Worm (Caenorhabditis elegans) whole organism, young adult: ENCODE measurements around the gene C06E1.7.

Experiments used
- B0035.1 ChIP-seq: sonication (generic microtip); optimal IDR thresholded peaks from 2 replicates; lab custom pipeline; 2016; ENCODE audit warnings: missing genetic modification characterization, mild to moderate bottlenecking, missing compliant biosample characterization, missing genotype, missing genetic modification reagents
- C06A6.2 ChIP-seq: fragments of 200-800 bp; sonication (Bioruptor generic); conservative IDR thresholded peaks from 2 replicates; pipeline ENCODE4 v1.3.6; 2022; ENCODE audit warnings: missing genetic modification characterization, missing compliant biosample characterization
- C17E4.6 ChIP-seq: fragments of 200-800 bp; sonication (Bioruptor generic); IDR thresholded peaks from 2 replicates; pipeline ENCODE4 v1.3.6; 2022; ENCODE audit warnings: missing genetic modification reagents, missing genetic modification characterization, missing compliant biosample characterization
- D2030.7 ChIP-seq: fragments of 200-800 bp; sonication (Bioruptor generic); IDR thresholded peaks from 2 replicates; pipeline ENCODE4 v1.3.6; 2022; ENCODE audit warnings: missing genetic modification reagents, missing genetic modification characterization, missing compliant biosample characterization
- F10E7.11 ChIP-seq: sonication (generic microtip); optimal IDR thresholded peaks from 2 replicates; lab custom pipeline; 2017; ENCODE audit warnings: mild to moderate bottlenecking, missing genetic modification characterization, moderate library complexity, missing compliant biosample characterization
- F52B5.7 ChIP-seq: sonication (generic microtip); optimal IDR thresholded peaks from 2 replicates; lab custom pipeline; 2016; ENCODE audit warnings: mild to moderate bottlenecking, missing genetic modification characterization, missing compliant biosample characterization
- K12H6.12 ChIP-seq: fragments of 200-800 bp; sonication (Bioruptor generic); optimal IDR thresholded peaks from 2 replicates; lab custom pipeline; 2018; ENCODE audit warnings: mild to moderate bottlenecking, missing genetic modification characterization, missing compliant biosample characterization
- Y53F4B.3 ChIP-seq: fragments of 200-800 bp; sonication (Bioruptor generic); IDR thresholded peaks from 2 replicates; pipeline ENCODE4 v1.3.6; 2022; ENCODE audit warnings: missing genetic modification reagents, missing genetic modification characterization, missing compliant biosample characterization
- Y79H2A.3 ChIP-seq: fragments of 200-800 bp; sonication (Bioruptor generic); conservative IDR thresholded peaks from 2 replicates; pipeline ENCODE4 v1.3.6; 2022; ENCODE audit warnings: missing genetic modification reagents, missing genetic modification characterization, missing compliant biosample characterization
- Y95B8A.8 ChIP-seq: fragments of 200-800 bp; sonication (Bioruptor generic); IDR thresholded peaks from 2 replicates; pipeline ENCODE4 v1.3.6; 2022; ENCODE audit warnings: missing genetic modification reagents, missing genetic modification characterization, missing compliant biosample characterization
- ZK185.1 ChIP-seq: sonication (generic microtip); optimal IDR thresholded peaks from 2 replicates; lab custom pipeline; 2016; ENCODE audit warnings: mild to moderate bottlenecking, missing genetic modification characterization, missing compliant biosample characterization; ENCODE audit not compliant: poor library complexity, severe bottlenecking
- attf-3 ChIP-seq: fragments of 200-800 bp; sonication (Bioruptor generic); conservative IDR thresholded peaks from 2 replicates; pipeline ENCODE4 v1.3.6; 2022; ENCODE audit warnings: missing genetic modification reagents, missing genetic modification characterization, missing compliant biosample characterization
- bed-1 ChIP-seq: fragments of 200-800 bp; sonication (Bioruptor generic); IDR thresholded peaks from 2 replicates; pipeline ENCODE4 v1.3.6; 2022; ENCODE audit warnings: missing genetic modification reagents, missing genetic modification characterization, missing compliant biosample characterization
- ccch-3 ChIP-seq: fragments of 200-800 bp; sonication (Bioruptor generic); optimal IDR thresholded peaks from 2 replicates; lab custom pipeline; 2018; ENCODE audit warnings: mild to moderate bottlenecking, missing genetic modification characterization, missing compliant biosample characterization
- ceh-91 ChIP-seq: fragments of 200-800 bp; sonication (Bioruptor generic); IDR thresholded peaks from 2 replicates; pipeline ENCODE4 v1.3.6; 2022; ENCODE audit warnings: missing genetic modification reagents, missing genetic modification characterization, missing compliant biosample characterization
- chd-7 ChIP-seq: sonication (generic microtip); optimal IDR thresholded peaks from 2 replicates; lab custom pipeline; 2016; ENCODE audit warnings: mild to moderate bottlenecking, missing genetic modification characterization, moderate library complexity, missing compliant biosample characterization
- dox-1 ChIP-seq: fragments of 200-800 bp; sonication (Bioruptor generic); IDR thresholded peaks from 2 replicates; pipeline ENCODE4 v1.3.6; 2022; ENCODE audit warnings: missing genetic modification reagents, missing genetic modification characterization, missing compliant biosample characterization
- him-1 ChIP-seq: sonication (generic microtip); optimal IDR thresholded peaks from 2 replicates; lab custom pipeline; 2016; ENCODE audit warnings: missing genotype, missing genetic modification reagents, missing genetic modification characterization, missing compliant biosample characterization
- hlh-26 ChIP-seq: fragments of 200-800 bp; sonication (Bioruptor generic); conservative IDR thresholded peaks from 2 replicates; pipeline ENCODE4 v1.3.6; 2022; ENCODE audit warnings: missing genetic modification reagents, missing genetic modification characterization, missing compliant biosample characterization
- hrde-1 ChIP-seq: sonication (generic microtip); optimal IDR thresholded peaks from 2 replicates; lab custom pipeline; 2016; ENCODE audit warnings: missing genetic modification characterization, mild to moderate bottlenecking, missing compliant biosample characterization, moderate library complexity, missing genotype, missing genetic modification reagents, borderline replicate concordance
- lag-1 ChIP-seq: fragments of 200-800 bp; sonication (Bioruptor generic); IDR thresholded peaks from 2 replicates; pipeline ENCODE4 v1.3.6; 2022; ENCODE audit warnings: missing genetic modification reagents, missing genetic modification characterization, missing compliant biosample characterization
- lin-35 ChIP-seq, 3 experiments: fragments of 150-350 bp in 2 of 3; sonication (generic microtip) in 1 of 3; optimal IDR thresholded peaks; 2 replicates each; lab custom pipeline; 2014 to 2018; ENCODE audit warnings: missing biosample characterization in 3 of 3, missing genetic modification characterization in 3 of 3, missing genetic modification reagents in 3 of 3
- lin-40 ChIP-seq: sonication (generic microtip); optimal IDR thresholded peaks from 2 replicates; lab custom pipeline; 2016; ENCODE audit warnings: missing genetic modification characterization, mild to moderate bottlenecking, missing compliant biosample characterization, missing genotype, missing genetic modification reagents
- lin-54 ChIP-seq: fragments of 200-800 bp; sonication (Bioruptor generic); optimal IDR thresholded peaks from 2 replicates; lab custom pipeline; 2018; ENCODE audit warnings: mild to moderate bottlenecking, missing genetic modification characterization, missing compliant biosample characterization
- madf-6 ChIP-seq: fragments of 200-800 bp; sonication (Bioruptor generic); IDR thresholded peaks from 2 replicates; pipeline ENCODE4 v1.3.6; 2022; ENCODE audit warnings: missing genetic modification reagents, missing genetic modification characterization, missing compliant biosample characterization
- madf-8 ChIP-seq: fragments of 200-800 bp; sonication (Bioruptor generic); conservative IDR thresholded peaks from 2 replicates; pipeline ENCODE4 v1.3.6; 2022; ENCODE audit warnings: missing genetic modification reagents, missing genetic modification characterization, missing compliant biosample characterization
- mcd-1 ChIP-seq: fragments of 200-800 bp; sonication (Bioruptor generic); IDR thresholded peaks from 2 replicates; pipeline ENCODE4 v1.3.6; 2022; ENCODE audit warnings: missing genetic modification reagents, missing genetic modification characterization, missing compliant biosample characterization
- mxl-1 ChIP-seq: sonication (generic microtip); optimal IDR thresholded peaks from 2 replicates; lab custom pipeline; 2016; ENCODE audit warnings: missing genetic modification characterization, missing compliant biosample characterization
- nhr-120 ChIP-seq: fragments of 200-800 bp; sonication (Bioruptor generic); IDR thresholded peaks from 2 replicates; pipeline ENCODE4 v1.3.6; 2022; ENCODE audit warnings: missing genetic modification characterization, missing compliant biosample characterization
- nhr-90 ChIP-seq: sonication (generic microtip); optimal IDR thresholded peaks from 2 replicates; lab custom pipeline; 2016; ENCODE audit warnings: missing genotype, mild to moderate bottlenecking, missing genetic modification characterization, missing compliant biosample characterization
- rcor-1 ChIP-seq: fragments of 200-800 bp; sonication (Bioruptor generic); IDR thresholded peaks from 2 replicates; pipeline ENCODE4 v1.3.6; 2022; ENCODE audit warnings: missing genetic modification reagents, missing genetic modification characterization, missing compliant biosample characterization
- repo-1 ChIP-seq: sonication (generic microtip); optimal IDR thresholded peaks from 2 replicates; lab custom pipeline; 2017; ENCODE audit warnings: mild to moderate bottlenecking, missing genetic modification characterization, missing compliant biosample characterization
- snpc-3.4 ChIP-seq: sonication (generic microtip); optimal IDR thresholded peaks from 2 replicates; lab custom pipeline; 2017; ENCODE audit warnings: missing genetic modification characterization, mild to moderate bottlenecking, missing compliant biosample characterization, antibody characterized with exemption, moderate library complexity, missing genotype, missing genetic modification reagents
- somi-1 ChIP-seq: fragments of 200-800 bp; sonication (Bioruptor generic); optimal IDR thresholded peaks from 2 replicates; lab custom pipeline; 2018; ENCODE audit warnings: mild to moderate bottlenecking, missing genetic modification characterization, missing compliant biosample characterization
- tbp1 ChIP-seq: fragments of 200-800 bp; sonication (Bioruptor generic); optimal IDR thresholded peaks from 2 replicates; lab custom pipeline; 2018; ENCODE audit warnings: mild to moderate bottlenecking, missing genetic modification characterization, missing compliant biosample characterization
- tbx-9 ChIP-seq: sonication (generic microtip); optimal IDR thresholded peaks from 2 replicates; lab custom pipeline; 2016; ENCODE audit warnings: borderline replicate concordance, missing genetic modification characterization, inconsistent platforms, missing compliant biosample characterization
- xnd-1 ChIP-seq: sonication (generic microtip); optimal IDR thresholded peaks from 2 replicates; lab custom pipeline; 2016; ENCODE audit warnings: missing genotype, missing genetic modification reagents, missing genetic modification characterization, missing compliant biosample characterization
- ztf-26 ChIP-seq: sonication (generic microtip); optimal IDR thresholded peaks from 2 replicates; lab custom pipeline; 2017; ENCODE audit warnings: missing genetic modification characterization, missing compliant biosample characterization
- ztf-28 ChIP-seq: fragments of 200-800 bp; sonication (Bioruptor generic); IDR thresholded peaks from 2 replicates; pipeline ENCODE4 v1.3.6; 2022; ENCODE audit warnings: missing genetic modification reagents, missing genetic modification characterization, missing compliant biosample characterization

C06E1.7 gene

DNA sequence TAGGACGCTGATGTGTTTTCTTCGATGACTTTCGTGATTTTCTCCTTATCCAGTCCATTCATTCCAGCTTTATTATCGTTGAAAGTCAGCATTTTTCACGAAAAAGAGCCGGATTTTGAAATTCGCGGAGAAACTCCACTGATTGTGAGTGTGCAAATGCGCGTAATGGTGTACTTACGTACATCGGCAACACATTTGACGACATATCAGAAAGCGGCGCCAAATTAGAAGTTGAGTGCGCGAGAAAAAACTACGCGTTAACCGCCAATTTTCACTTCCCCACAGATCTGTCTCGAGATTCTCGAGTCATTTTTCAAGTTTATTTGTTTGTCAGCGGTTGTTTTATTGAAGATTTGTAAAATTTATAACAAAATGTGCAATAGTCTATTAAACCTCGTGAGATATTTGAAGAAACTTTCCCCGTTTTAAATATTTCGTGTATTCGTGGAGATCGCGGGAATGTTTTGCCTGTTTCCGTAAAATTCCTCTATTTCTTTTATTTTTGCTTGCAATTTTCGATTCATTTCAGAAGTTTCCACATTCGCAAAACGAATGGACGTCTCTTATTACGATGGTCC lies 35.0 kb upstream of the C06E1.7 start, which contains the start of the genes polk-1 and gpr-1 (continued):
- TF ChIP-seq repo-1 (tag; lab: Kevin White, UChicago) = no peak
- TF ChIP-seq rcor-1 (GFP tag; lab: Robert Waterston, UW) = peak; percentile 16; the same call in 1 of the 2 replicates
- TF ChIP-seq lin-54 (GFP tag; lab: Kevin White, UChicago) = peak; percentile 59
- peak; percentile 53; the same call in 1 of the 2 replicates for TF ChIP-seq attf-3 (GFP tag; lab: Robert Waterston, UW)
- TF ChIP-seq tbp1 = peak; percentile 10
- peak; percentile 74 for TF ChIP-seq dox-1 (GFP tag; lab: Robert Waterston, UW)
- TF ChIP-seq chd-7 (tag; lab: Kevin White, UChicago) = no peak
- TF ChIP-seq F52B5.7 (tag; lab: Kevin White, UChicago) = no peak
- TF ChIP-seq ZK185.1 (tag; lab: Kevin White, UChicago) = no peak
- TF ChIP-seq hlh-26 (GFP tag; lab: Robert Waterston, UW) = no peak
- peak; percentile 76 for TF ChIP-seq D2030.7 (GFP tag; lab: Robert Waterston, UW)
- no peak for TF ChIP-seq lin-40
- TF ChIP-seq nhr-90 (tag; lab: Kevin White, UChicago) = no peak
- TF ChIP-seq Y53F4B.3 (GFP tag; lab: Robert Waterston, UW) = no peak
- TF ChIP-seq bed-1 (GFP tag; lab: Robert Waterston, UW) = no peak
- TF ChIP-seq F10E7.11 (tag; lab: Kevin White, UChicago) = no peak
- no peak for TF ChIP-seq lag-1 (GFP tag; lab: Robert Waterston, UW)
- peak; percentile 74 for TF ChIP-seq ceh-91
- TF ChIP-seq xnd-1 (tag; lab: Kevin White, UChicago) = peak; percentile 70
- TF ChIP-seq madf-8 (GFP tag; lab: Robert Waterston, UW) = peak; percentile 87
- no peak for TF ChIP-seq ztf-28
- TF ChIP-seq ccch-3 (GFP tag; lab: Kevin White, UChicago) = no peak
- no peak for TF ChIP-seq ztf-26
- TF ChIP-seq snpc-3.4 (tag; lab: Kevin White, UChicago) = peak; percentile 63
- TF ChIP-seq B0035.1 (tag; lab: Kevin White, UChicago) = no peak
- no peak for TF ChIP-seq C06A6.2 (GFP tag; lab: Robert Waterston, UW)
- TF ChIP-seq mxl-1 = no peak
- TF ChIP-seq somi-1 = no peak
- TF ChIP-seq mcd-1 (GFP tag; lab: Robert Waterston, UW) = peak; percentile 57
- no peak for TF ChIP-seq Y95B8A.8 (GFP tag; lab: Robert Waterston, UW)
- TF ChIP-seq lin-35 (GFP tag; optimal IDR thresholded peaks at IDR 0.05; lab: Kevin White, UChicago) = peak in 1 of 3 experiments; percentile 65
- TF ChIP-seq him-1 (tag; lab: Kevin White, UChicago) = no peak
- TF ChIP-seq Y79H2A.3 (GFP tag; lab: Robert Waterston, UW) = peak; percentile 59; the same call in 1 of the 2 replicates
- no peak for TF ChIP-seq nhr-120
- no peak for TF ChIP-seq hrde-1 (tag; lab: Kevin White, UChicago)
- TF ChIP-seq madf-6 (GFP tag; lab: Robert Waterston, UW) = peak; percentile 95
- no peak for TF ChIP-seq tbx-9
- no peak for TF ChIP-seq K12H6.12 (tag; lab: Kevin White, UChicago)
- no peak for TF ChIP-seq C17E4.6
